Worm (Caenorhabditis elegans): ENCODE measurements around the gene hxk-3.
A peak's percentile ranks its signal among the peaks of the same experiment; 100 is the strongest.

The hxk-3 gene

ce11 chrIV:1536316-1536715 is 38.9 kb downstream of the hxk-3 start, which contains the start of gene K03H6.5:
Gene K03H6.5, minus strand, starts transcription at chrIV:1536416.
- TF ChIP-seq C38D4.7 (GFP tag; optimal IDR thresholded peaks at IDR 0.05): no peak
- TF ChIP-seq ets-4 (tag; optimal IDR thresholded peaks at IDR 0.05): no peak
- TF ChIP-seq ceh-24 (tag; optimal IDR thresholded peaks at IDR 0.05): no peak
- TF ChIP-seq unc-3 (GFP tag; conservative IDR thresholded peaks at IDR 0.05): no peak
- TF ChIP-seq unc-3 (tag; optimal IDR thresholded peaks at IDR 0.05): no peak
- no peak for TF ChIP-seq unc-86 (tag; optimal IDR thresholded peaks at IDR 0.05)
- TF ChIP-seq ceh-34 (tag; optimal IDR thresholded peaks at IDR 0.05): no peak
- no peak for TF ChIP-seq pha-2 (tag; optimal IDR thresholded peaks at IDR 0.05)
- TF ChIP-seq odd-2 (tag; optimal IDR thresholded peaks at IDR 0.05): no peak
- TF ChIP-seq tbx-7 (tag; optimal IDR thresholded peaks at IDR 0.05): no peak
- TF ChIP-seq fkh-10 (GFP tag; optimal IDR thresholded peaks at IDR 0.05): no peak
- no peak for TF ChIP-seq pax-1 (tag; optimal IDR thresholded peaks at IDR 0.05)
- TF ChIP-seq lim-6 (tag; optimal IDR thresholded peaks at IDR 0.05): no peak
- TF ChIP-seq ceh-31 (tag; optimal IDR thresholded peaks at IDR 0.05): no peak

ce11 chrIV:1547129-1547528 is 49.7 kb downstream of the hxk-3 start:
- no peak for TF ChIP-seq ttx-3 (tag; optimal IDR thresholded peaks at IDR 0.05)
- TF ChIP-seq nhr-11 (tag; optimal IDR thresholded peaks at IDR 0.05): no peak
- TF ChIP-seq tbx-2 (tag; optimal IDR thresholded peaks at IDR 0.05): no peak
- TF ChIP-seq hlh-13 (GFP tag; optimal IDR thresholded peaks at IDR 0.05): no peak
- TF ChIP-seq C08G9.2 (tag; optimal IDR thresholded peaks at IDR 0.05): no peak
- TF ChIP-seq hlh-30 (tag; optimal IDR thresholded peaks at IDR 0.05; ENCODE audit: insufficient read depth): no peak
- TF ChIP-seq mec-3 (tag; optimal IDR thresholded peaks at IDR 0.05; ENCODE audit: borderline replicate concordance): no peak
- no peak for TF ChIP-seq pat-9 (tag; optimal IDR thresholded peaks at IDR 0.05)
- TF ChIP-seq ceh-19 (GFP tag; optimal IDR thresholded peaks at IDR 0.05): no peak
- no peak for TF ChIP-seq ztf-16 (tag; optimal IDR thresholded peaks at IDR 0.05)
- TF ChIP-seq fax-1 (tag; optimal IDR thresholded peaks at IDR 0.05): no peak
- no peak for TF ChIP-seq gmeb-2 (tag; optimal IDR thresholded peaks at IDR 0.05)
- TF ChIP-seq hlh-6 (tag; optimal IDR thresholded peaks at IDR 0.05): no peak
- no peak for TF ChIP-seq ceh-48 (tag; optimal IDR thresholded peaks at IDR 0.05)
- no peak for TF ChIP-seq ceh-31 (tag; optimal IDR thresholded peaks at IDR 0.05)
- no peak for TF ChIP-seq lim-6 (tag; optimal IDR thresholded peaks at IDR 0.05)

ce11 chrIV:1548457-1548861 is 51.0 kb downstream of the hxk-3 start, which contains the start of gene col-107:
Gene col-107, plus strand, starts transcription at chrIV:1548721.
- TF ChIP-seq nfya-1 (tag; optimal IDR thresholded peaks at IDR 0.05) (peak; percentile 7), dve-1 (tag; optimal IDR thresholded peaks at IDR 0.05) (peak; percentile 5), sox-2 (GFP tag; IDR thresholded peaks at IDR 0.05) (no peak)

ce11 chrIV:1549095-1550093 is 52.0 kb downstream of the hxk-3 start:
- TF ChIP-seq T23F11.4 (GFP tag; optimal IDR thresholded peaks at IDR 0.05) (peak; percentile 9), unc-42 (tag; optimal IDR thresholded peaks at IDR 0.05) (no peak), ceh-14 (tag; optimal IDR thresholded peaks at IDR 0.05) (peak; percentile 9), ztf-16 (tag; optimal IDR thresholded peaks at IDR 0.05) (peak; percentile 31)

All from whole organism, late embryonic.